Fruit fly (Drosophila melanogaster) whole organism, larva: ENCODE results near the gene Hsp67Bc.

Experiments
- noc ChIP-seq: fragments of 200-800 bp; sonication (Bioruptor generic); optimal IDR thresholded peaks from 3 replicates; lab custom pipeline; 2019; ENCODE audit warnings: missing biosample characterization, mild to moderate bottlenecking, missing genetic modification characterization, moderate library complexity

Gene Hsp67Bc

DNA sequence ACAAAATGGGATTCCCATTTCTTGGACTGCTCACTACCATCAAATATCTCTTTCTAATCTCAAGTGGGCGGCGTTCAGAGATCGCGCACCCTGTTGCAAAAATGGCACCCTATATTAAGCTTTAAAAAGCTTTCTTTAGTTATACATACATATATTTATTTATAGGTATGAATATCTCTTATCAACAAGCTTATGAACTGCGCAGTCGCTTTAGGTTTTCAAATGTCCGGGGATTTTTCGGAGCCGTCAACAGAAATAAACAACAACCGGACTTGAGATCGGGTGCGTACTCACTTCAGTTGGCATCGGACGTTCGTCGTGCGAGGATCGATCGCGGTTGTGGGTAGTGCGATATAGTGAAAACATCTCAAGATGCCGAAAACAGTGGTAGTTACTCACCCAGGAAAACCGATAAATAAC, 23.0 kb downstream of the Hsp67Bc start, which contains the start of gene PGRP-LF:
TSS of gene PGRP-LF (plus strand) at position 296 of the 420 bp plus-strand sequence.
- peak; percentile 52 for TF ChIP-seq noc (tag; lab: Kevin White, UChicago)

- no peak for TF ChIP-seq noc (tag; lab: Kevin White, UChicago)
These were observed 27.1 kb downstream of the Hsp67Bc start for dm6 chr3L:9345157-9345556.

- no peak for TF ChIP-seq noc (tag; lab: Kevin White, UChicago)
These were observed 28.3 kb downstream of the Hsp67Bc start for dm6 chr3L:9343963-9344362.

- no peak for TF ChIP-seq noc (tag; lab: Kevin White, UChicago)
These were observed 31.5 kb downstream of the Hsp67Bc start for dm6 chr3L:9340839-9341238.

- no peak for TF ChIP-seq noc (tag; lab: Kevin White, UChicago)
These were observed 32.1 kb downstream of the Hsp67Bc start for dm6 chr3L:9340232-9340631.

DNA sequence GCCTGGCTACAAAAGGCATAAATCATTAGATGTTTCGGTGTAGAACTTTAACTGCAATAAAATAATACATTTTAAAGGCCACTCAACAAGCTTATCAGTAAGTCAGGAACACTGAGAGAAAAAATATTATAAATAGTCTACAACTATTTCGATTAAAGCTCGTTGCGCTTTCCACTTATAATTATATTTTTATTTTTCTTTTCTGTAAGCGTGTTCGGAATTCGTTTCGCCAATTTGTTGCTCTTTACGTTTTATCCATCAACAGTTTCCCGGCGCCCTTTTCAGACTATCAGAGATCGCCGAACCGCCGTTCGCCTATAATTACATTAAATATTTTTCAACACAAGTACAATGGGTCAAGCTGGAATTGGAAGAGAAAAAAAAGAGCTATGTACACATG, 33.3 kb downstream of the Hsp67Bc start:
- peak; percentile 70 for TF ChIP-seq noc (tag; lab: Kevin White, UChicago)

- TF ChIP-seq noc (tag; lab: Kevin White, UChicago), result no peak
These were observed 33.8 kb downstream of the Hsp67Bc start, which contains the start of gene PGRP-LC for dm6 chr3L:9338510-9338909. Gene PGRP-LC (plus strand): TSS chr3L:9338810.

DNA sequence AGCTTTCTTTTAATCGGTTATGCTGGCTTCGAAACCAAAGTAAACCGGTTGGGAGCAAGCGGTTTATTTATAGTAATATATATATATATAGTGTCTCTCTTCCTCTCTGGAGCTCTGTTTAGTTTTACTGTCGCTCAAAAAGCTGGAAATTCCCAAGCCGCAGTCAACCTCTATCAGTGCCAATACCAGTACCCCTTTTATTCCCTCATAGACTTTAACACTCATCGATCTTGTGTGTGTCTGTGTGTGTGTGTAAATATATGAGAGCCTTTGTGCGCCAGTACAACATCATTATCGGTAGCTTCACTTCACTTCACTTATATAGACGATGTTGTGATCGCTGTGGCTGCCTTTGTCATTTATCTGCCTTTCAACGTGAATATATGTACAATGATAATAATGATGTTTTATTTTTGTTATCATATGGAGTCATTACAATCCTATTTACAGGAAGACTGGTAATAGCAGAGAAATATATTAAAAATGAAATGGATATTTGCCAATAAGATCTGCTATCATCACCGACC, 34.3 kb downstream of the Hsp67Bc start:
- no peak for TF ChIP-seq noc (tag; lab: Kevin White, UChicago)

DNA sequence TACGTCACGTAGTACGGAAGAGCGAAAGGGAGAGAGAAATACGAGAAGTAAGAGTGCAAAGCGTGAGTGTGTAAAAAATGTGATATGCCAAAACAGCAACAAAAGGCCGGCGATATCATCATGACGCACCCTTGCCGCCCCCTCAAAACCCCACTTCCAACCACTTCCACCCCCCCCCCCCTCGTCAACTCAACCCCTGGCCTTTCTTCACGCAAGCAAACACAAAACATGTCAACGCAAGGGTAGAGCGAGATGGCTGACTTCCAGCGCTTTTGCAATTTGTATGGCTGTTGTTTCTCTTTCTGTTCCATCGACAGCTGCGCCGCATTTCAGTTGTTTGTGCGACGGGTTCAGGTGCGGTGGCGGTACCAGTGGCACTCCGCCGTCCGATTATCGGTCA, 36.6 kb downstream of the Hsp67Bc start:
- TF ChIP-seq noc (tag; lab: Kevin White, UChicago), result peak; percentile 24

- TF ChIP-seq noc (tag; lab: Kevin White, UChicago), result no peak
These were observed 38.4 kb downstream of the Hsp67Bc start, which contains the start of gene PGRP-LA for dm6 chr3L:9333745-9334382. Gene PGRP-LA (plus strand): TSS chr3L:9334332.
